Fruit fly (Drosophila melanogaster) whole organism, wandering third instar larva: Measurements from ENCODE around the gene Taf2.

ENCODE experiments used
- Abd-B ChIP-seq: fragments of >200 bp; optimal IDR thresholded peaks from 2 replicates; lab custom pipeline; 2017; ENCODE audit warnings: missing biosample characterization, missing genetic modification characterization
- CrebA ChIP-seq: fragments of 200-800 bp; sonication (Bioruptor generic); optimal IDR thresholded peaks from 2 replicates; lab custom pipeline; 2016; ENCODE audit warnings: missing biosample characterization, mild to moderate bottlenecking, missing genetic modification characterization, borderline replicate concordance
- dsf ChIP-seq: sonication (Bioruptor generic); optimal IDR thresholded peaks from 2 replicates; lab custom pipeline; 2016; ENCODE audit warnings: missing biosample characterization, missing genetic modification characterization, borderline replicate concordance
- psq ChIP-seq: fragments of 200-800 bp; sonication (Bioruptor generic); optimal IDR thresholded peaks from 3 replicates; lab custom pipeline; 2017; ENCODE audit warnings: missing biosample characterization, mild to moderate bottlenecking, missing genetic modification characterization, moderate library complexity
- usp ChIP-seq: fragments of >200 bp; optimal IDR thresholded peaks from 2 replicates; lab custom pipeline; 2017; ENCODE audit warnings: missing biosample characterization, missing genetic modification characterization

dm6 chr3L:9893983-9894382 lies 5.5 kb upstream of the Taf2 start:
- TF ChIP-seq Abd-B (no peak), usp (GFP tag; lab: Kevin White, UChicago) (no peak), CrebA (no peak), dsf (GFP tag; lab: Kevin White, UChicago) (no peak), psq (GFP tag; lab: Kevin White, UChicago) (no peak)
